Worm (Caenorhabditis elegans) whole organism, late embryonic: Measurements from ENCODE around the gene srt-42.
"Not testable (repeated sequence)": the region's sequence is repeated elsewhere in the genome, so short reads cannot be mapped to it uniquely, and the experiment has no call there.

Experiments
- C38D4.7 ChIP-seq: fragments of 200-800 bp; sonication (Bioruptor generic); optimal IDR thresholded peaks from 2 replicates; lab custom pipeline; 2018; ENCODE audit warnings: mild to moderate bottlenecking, missing genetic modification characterization, moderate library complexity, missing compliant biosample characterization
- F13H6.1 ChIP-seq: sonication (generic microtip); optimal IDR thresholded peaks from 2 replicates; lab custom pipeline; 2016; ENCODE audit warnings: missing genetic modification characterization, missing compliant biosample characterization
- K02D7.2 ChIP-seq: sonication (generic microtip); optimal IDR thresholded peaks from 2 replicates; lab custom pipeline; 2017; ENCODE audit warnings: mild to moderate bottlenecking, missing genetic modification characterization, missing compliant biosample characterization
- T23F11.4 ChIP-seq: fragments of 200-800 bp; sonication (Bioruptor generic); optimal IDR thresholded peaks from 2 replicates; lab custom pipeline; 2018; ENCODE audit warnings: mild to moderate bottlenecking, missing genetic modification characterization, missing compliant biosample characterization
- Y22D7AL.16 ChIP-seq: sonication (generic microtip); optimal IDR thresholded peaks from 2 replicates; lab custom pipeline; 2016; ENCODE audit warnings: missing genetic modification characterization, missing compliant biosample characterization
- ahr-1 ChIP-seq: sonication (generic microtip); optimal IDR thresholded peaks from 2 replicates; lab custom pipeline; 2016; ENCODE audit warnings: missing genetic modification characterization, missing compliant biosample characterization
- ceh-14 ChIP-seq: sonication (generic microtip); optimal IDR thresholded peaks from 2 replicates; lab custom pipeline; 2016; ENCODE audit warnings: missing genotype, missing genetic modification characterization, missing compliant biosample characterization
- ceh-18 ChIP-seq: sonication (generic microtip); optimal IDR thresholded peaks from 2 replicates; lab custom pipeline; 2016; ENCODE audit warnings: missing genetic modification characterization, missing compliant biosample characterization
- ceh-19 ChIP-seq: fragments of 200-800 bp; sonication (Bioruptor generic); optimal IDR thresholded peaks from 2 replicates; lab custom pipeline; 2018; ENCODE audit warnings: mild to moderate bottlenecking, missing genetic modification characterization, missing compliant biosample characterization
- ceh-2 ChIP-seq: sonication (generic microtip); optimal IDR thresholded peaks from 2 replicates; lab custom pipeline; 2016; ENCODE audit warnings: missing genotype, missing genetic modification characterization, missing compliant biosample characterization
- ceh-30 ChIP-seq: fragments of 150-350 bp; optimal IDR thresholded peaks from 2 replicates; lab custom pipeline; 2014; ENCODE audit warnings: missing biosample characterization, missing genetic modification characterization
- ceh-31 ChIP-seq: sonication (generic microtip); optimal IDR thresholded peaks from 2 replicates; lab custom pipeline; 2016; ENCODE audit warnings: missing genetic modification characterization, missing compliant biosample characterization
- ceh-34 ChIP-seq: sonication (generic microtip); optimal IDR thresholded peaks from 2 replicates; lab custom pipeline; 2016; ENCODE audit warnings: mild to moderate bottlenecking, missing genetic modification characterization, missing compliant biosample characterization
- ceh-45 ChIP-seq: fragments of 200-800 bp; sonication (Bioruptor generic); IDR thresholded peaks from 2 replicates; pipeline ENCODE4 v1.3.6; 2022; ENCODE audit warnings: missing genetic modification reagents, missing genetic modification characterization, missing compliant biosample characterization
- ceh-48 ChIP-seq: sonication (generic microtip); optimal IDR thresholded peaks from 2 replicates; lab custom pipeline; 2016; ENCODE audit warnings: missing genetic modification characterization, inconsistent platforms, missing compliant biosample characterization
- ceh-6 ChIP-seq: fragments of 200-800 bp; sonication (Bioruptor generic); optimal IDR thresholded peaks from 2 replicates; lab custom pipeline; 2018; ENCODE audit warnings: mild to moderate bottlenecking, missing genetic modification characterization, missing compliant biosample characterization
- ceh-9 ChIP-seq: sonication (generic microtip); optimal IDR thresholded peaks from 2 replicates; lab custom pipeline; 2016; ENCODE audit warnings: mild to moderate bottlenecking, missing genetic modification characterization, inconsistent platforms, missing compliant biosample characterization
- che-1 ChIP-seq: sonication (generic microtip); optimal IDR thresholded peaks from 2 replicates; lab custom pipeline; 2016; ENCODE audit warnings: mild to moderate bottlenecking, missing genetic modification characterization, missing compliant biosample characterization
- dmd-4 ChIP-seq: sonication (generic microtip); optimal IDR thresholded peaks from 2 replicates; lab custom pipeline; 2016; ENCODE audit warnings: borderline replicate concordance, missing genetic modification characterization, missing compliant biosample characterization
- ets-4 ChIP-seq: sonication (generic microtip); optimal IDR thresholded peaks from 2 replicates; lab custom pipeline; 2016; ENCODE audit warnings: missing genetic modification characterization, missing compliant biosample characterization
- fax-1 ChIP-seq: sonication (generic microtip); optimal IDR thresholded peaks from 2 replicates; lab custom pipeline; 2016; ENCODE audit warnings: missing genotype, missing genetic modification characterization, missing compliant biosample characterization
- fkh-10 ChIP-seq: fragments of 150-350 bp; optimal IDR thresholded peaks from 2 replicates; lab custom pipeline; 2014; ENCODE audit warnings: missing biosample characterization, missing genetic modification reagents, missing genetic modification characterization
- hlh-30 ChIP-seq: sonication (generic microtip); optimal IDR thresholded peaks from 2 replicates; lab custom pipeline; 2017; ENCODE audit warnings: antibody characterized with exemption, missing genetic modification characterization, missing compliant biosample characterization; ENCODE audit not compliant: insufficient read depth
- hlh-8 ChIP-seq: sonication (generic microtip); optimal IDR thresholded peaks from 2 replicates; lab custom pipeline; 2016; ENCODE audit warnings: missing genotype, missing genetic modification characterization, missing compliant biosample characterization
- lim-6 ChIP-seq: sonication (generic microtip); optimal IDR thresholded peaks from 2 replicates; lab custom pipeline; 2016; ENCODE audit warnings: missing genetic modification characterization, missing compliant biosample characterization
- lin-11 ChIP-seq: fragments of 200-800 bp; sonication (Bioruptor generic); optimal IDR thresholded peaks from 2 replicates; lab custom pipeline; 2018; ENCODE audit warnings: mild to moderate bottlenecking, missing genetic modification characterization, missing compliant biosample characterization
- madf-2 ChIP-seq: sonication (generic microtip); optimal IDR thresholded peaks from 2 replicates; lab custom pipeline; 2017; ENCODE audit warnings: missing genetic modification characterization, missing compliant biosample characterization
- mec-3 ChIP-seq: sonication (generic microtip); optimal IDR thresholded peaks from 2 replicates; lab custom pipeline; 2016; ENCODE audit warnings: borderline replicate concordance, missing genetic modification characterization, missing compliant biosample characterization
- nfya-1 ChIP-seq: sonication (generic microtip); optimal IDR thresholded peaks from 2 replicates; lab custom pipeline; 2017; ENCODE audit warnings: missing genetic modification characterization, mild to moderate bottlenecking, missing compliant biosample characterization, antibody characterized with exemption, moderate library complexity
- nhr-11 ChIP-seq: fragments of 150-350 bp; optimal IDR thresholded peaks from 2 replicates; lab custom pipeline; 2014; ENCODE audit warnings: missing biosample characterization, missing genetic modification characterization
- npax-4 ChIP-seq: sonication (generic microtip); optimal IDR thresholded peaks from 2 replicates; lab custom pipeline; 2016; ENCODE audit warnings: missing genetic modification characterization, missing compliant biosample characterization
- odd-2 ChIP-seq: sonication (generic microtip); optimal IDR thresholded peaks from 2 replicates; lab custom pipeline; 2017; ENCODE audit warnings: antibody characterized with exemption, mild to moderate bottlenecking, missing genetic modification characterization, missing compliant biosample characterization
- pat-9 ChIP-seq: fragments of 200-800 bp; sonication (Bioruptor generic); optimal IDR thresholded peaks from 2 replicates; lab custom pipeline; 2018; ENCODE audit warnings: mild to moderate bottlenecking, missing genetic modification characterization, moderate library complexity, missing compliant biosample characterization
- pax-1 ChIP-seq: fragments of 150-350 bp; optimal IDR thresholded peaks from 2 replicates; lab custom pipeline; 2014; ENCODE audit warnings: missing biosample characterization, missing genetic modification characterization
- pros-1 ChIP-seq: fragments of 150-350 bp; optimal IDR thresholded peaks from 2 replicates; lab custom pipeline; 2014; ENCODE audit warnings: missing biosample characterization, missing genetic modification reagents, missing genetic modification characterization
- rnt-1 ChIP-seq: sonication (generic microtip); optimal IDR thresholded peaks from 2 replicates; lab custom pipeline; 2016; ENCODE audit warnings: missing genetic modification characterization, missing compliant biosample characterization
- sdc-2 ChIP-seq: sonication (generic microtip); optimal IDR thresholded peaks from 2 replicates; lab custom pipeline; 2016; ENCODE audit warnings: missing genotype, missing genetic modification characterization, missing compliant biosample characterization
- sox-4 ChIP-seq: sonication (generic microtip); optimal IDR thresholded peaks from 2 replicates; lab custom pipeline; 2017; ENCODE audit warnings: mild to moderate bottlenecking, missing genetic modification characterization, inconsistent platforms, missing compliant biosample characterization
- syd-9 ChIP-seq: sonication (generic microtip); optimal IDR thresholded peaks from 2 replicates; lab custom pipeline; 2016; ENCODE audit warnings: mild to moderate bottlenecking, missing genetic modification characterization, moderate library complexity, missing compliant biosample characterization
- tbx-2 ChIP-seq: sonication (generic microtip); optimal IDR thresholded peaks from 2 replicates; lab custom pipeline; 2016; ENCODE audit warnings: missing genetic modification characterization, missing compliant biosample characterization
- tbx-7 ChIP-seq: sonication (generic microtip); optimal IDR thresholded peaks from 2 replicates; lab custom pipeline; 2016; ENCODE audit warnings: missing genotype, missing genetic modification characterization, missing compliant biosample characterization
- ttx-3 ChIP-seq: sonication (generic microtip); optimal IDR thresholded peaks from 2 replicates; lab custom pipeline; 2016; ENCODE audit warnings: missing genetic modification reagents, missing genetic modification characterization, missing compliant biosample characterization
- unc-3 ChIP-seq, 2 experiments: fragments of 200-800 bp in 1 of 2; sonication (Bioruptor generic) in 1 of 2; sonication (generic microtip) in 1 of 2; conservative IDR thresholded peaks in 1 of 2; optimal IDR thresholded peaks in 1 of 2; 2 replicates each; pipeline versions ENCODE4 v1.3.6 to Lab custom; 2016 to 2022; ENCODE audit warnings: missing compliant biosample characterization in 2 of 2, missing genetic modification characterization in 2 of 2, missing genetic modification reagents in 1 of 2
- zip-5 ChIP-seq: sonication (generic microtip); optimal IDR thresholded peaks from 2 replicates; lab custom pipeline; 2016; ENCODE audit warnings: missing genetic modification characterization, missing compliant biosample characterization
- ztf-16 ChIP-seq: sonication (generic microtip); optimal IDR thresholded peaks from 2 replicates; lab custom pipeline; 2017; ENCODE audit warnings: missing genetic modification characterization, missing compliant biosample characterization

Gene srt-42

DNA sequence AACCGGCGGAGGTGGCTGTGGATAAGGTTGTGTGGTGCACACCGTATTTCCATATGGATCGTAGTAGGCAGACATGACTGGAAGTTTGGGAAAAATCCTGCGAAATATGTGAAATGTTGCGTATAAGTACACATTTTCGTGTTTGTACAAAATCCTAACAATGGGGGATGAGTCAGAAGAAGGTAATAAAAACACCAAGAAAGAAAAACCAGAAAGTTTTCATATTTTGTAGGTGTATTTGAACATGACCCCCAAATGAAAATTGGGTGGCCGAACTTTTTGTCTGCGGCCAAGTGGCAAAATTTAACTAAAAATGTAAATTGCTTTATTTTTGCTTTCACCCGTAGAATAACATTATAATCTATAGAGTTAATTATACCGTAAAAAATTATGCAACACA is 3.8 kb downstream of the srt-42 start, which contains the start of gene Y46H3A.4:
TSS of gene Y46H3A.4 (minus strand) at position 101 of the 400 bp plus-strand sequence.
- TF ChIP-seq sdc-2 (tag; lab: Kevin White, UChicago) (no peak), lim-6 (tag; lab: Kevin White, UChicago) (no peak), hlh-8 (tag; lab: Kevin White, UChicago) (no peak), tbx-7 (no peak), ets-4 (tag; lab: Kevin White, UChicago) (no peak), ceh-14 (tag; lab: Kevin White, UChicago) (no peak), pros-1 (no peak), ceh-9 (tag; lab: Kevin White, UChicago) (no peak), nhr-11 (tag; lab: Kevin White, UChicago) (no peak)

DNA sequence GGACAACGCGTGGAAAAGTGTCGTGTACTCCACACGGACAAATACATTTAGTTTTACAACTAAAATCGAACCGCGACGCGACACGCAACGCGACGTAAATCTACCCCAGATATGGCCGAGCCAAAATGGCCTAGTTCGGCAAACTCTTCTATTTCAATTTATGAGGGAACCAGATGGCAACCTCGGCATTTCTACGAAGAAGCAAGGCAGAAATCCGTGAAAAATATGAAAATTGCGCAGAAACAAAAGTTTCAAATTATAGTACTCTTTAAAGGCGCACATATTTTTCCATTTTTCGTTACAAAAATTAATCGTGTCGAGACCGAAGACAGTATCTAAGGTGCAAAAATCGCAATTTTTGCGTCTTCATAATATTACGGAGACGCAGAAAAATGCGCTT is 7.5 kb downstream of the srt-42 start, which contains the start of gene Y46H3A.5:
TSS of gene Y46H3A.5 (minus strand) at position 101 of the 400 bp plus-strand sequence.
- not testable (repeated sequence) for TF ChIP-seq ceh-30; dmd-4 (tag; lab: Kevin White, UChicago); mec-3 (tag; lab: Kevin White, UChicago)
- TF ChIP-seq, all 69 proteins: peak for 0; not testable (repeated sequence) for 69

DNA sequence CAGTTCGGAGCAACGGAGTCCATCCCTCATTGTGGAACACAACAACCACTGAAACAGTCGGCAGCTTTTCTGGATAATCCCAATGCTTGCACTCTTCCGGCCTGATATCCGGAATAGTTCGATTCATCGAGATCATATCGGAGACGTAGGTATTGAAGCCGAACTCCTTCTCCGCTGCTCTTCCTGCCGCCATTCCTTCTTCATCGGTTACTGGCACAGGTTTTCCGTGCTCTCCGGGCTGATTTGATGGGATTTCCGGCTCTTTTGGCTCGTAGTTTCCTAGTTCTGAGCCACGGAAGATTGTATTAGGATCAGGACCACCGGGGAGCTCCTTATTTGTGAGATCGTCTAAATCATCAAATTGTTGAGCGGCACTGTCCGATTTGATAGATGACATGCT is 12.8 kb downstream of the srt-42 start:
- TF ChIP-seq ceh-19 (GFP tag; lab: Kevin White, UChicago) (no peak), zip-5 (tag; lab: Kevin White, UChicago) (no peak), sox-4 (no peak), F13H6.1 (tag; lab: Kevin White, UChicago) (no peak), rnt-1 (tag; lab: Kevin White, UChicago) (no peak)

DNA sequence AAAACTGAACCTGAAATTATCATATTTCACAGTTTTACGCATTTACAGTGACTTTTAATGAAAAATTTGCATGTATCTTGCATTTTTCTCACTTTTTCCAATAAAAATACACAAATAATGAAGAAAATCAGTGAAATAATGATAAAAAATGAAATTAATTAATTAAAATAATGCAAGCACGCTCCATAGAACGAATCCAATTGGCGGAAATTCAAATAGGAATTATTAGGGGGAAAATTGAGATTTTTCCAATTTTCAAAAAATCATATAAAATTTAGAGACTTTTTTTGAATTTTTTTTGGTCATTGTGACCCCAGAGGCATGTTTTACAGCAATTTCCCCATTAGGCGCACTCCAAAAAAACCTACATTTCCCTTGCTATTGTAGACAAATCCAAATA is 13.5 kb downstream of the srt-42 start:
- TF ChIP-seq ztf-16 (tag; lab: Kevin White, UChicago) (no peak), lin-11 (tag; lab: Kevin White, UChicago) (no peak), odd-2 (tag; lab: Kevin White, UChicago) (no peak), Y22D7AL.16 (tag; lab: Kevin White, UChicago) (no peak), npax-4 (tag; lab: Kevin White, UChicago) (no peak), ceh-2 (tag; lab: Kevin White, UChicago) (no peak), ceh-48 (no peak), ceh-34 (tag; lab: Kevin White, UChicago) (no peak), pat-9 (no peak), ceh-18 (tag; lab: Kevin White, UChicago) (no peak), pax-1 (tag; lab: Kevin White, UChicago) (no peak), T23F11.4 (GFP tag; lab: Kevin White, UChicago) (no peak), unc-3 (GFP tag; conservative IDR thresholded peaks at IDR 0.05; lab: Robert Waterston, UW) (no peak), unc-3 (tag; optimal IDR thresholded peaks at IDR 0.05; lab: Kevin White, UChicago) (no peak), fax-1 (tag; lab: Kevin White, UChicago) (no peak), F13H6.1 (tag; lab: Kevin White, UChicago) (no peak), ceh-6 (GFP tag; lab: Kevin White, UChicago) (no peak), sox-4 (no peak), ttx-3 (tag; lab: Kevin White, UChicago) (no peak)

DNA sequence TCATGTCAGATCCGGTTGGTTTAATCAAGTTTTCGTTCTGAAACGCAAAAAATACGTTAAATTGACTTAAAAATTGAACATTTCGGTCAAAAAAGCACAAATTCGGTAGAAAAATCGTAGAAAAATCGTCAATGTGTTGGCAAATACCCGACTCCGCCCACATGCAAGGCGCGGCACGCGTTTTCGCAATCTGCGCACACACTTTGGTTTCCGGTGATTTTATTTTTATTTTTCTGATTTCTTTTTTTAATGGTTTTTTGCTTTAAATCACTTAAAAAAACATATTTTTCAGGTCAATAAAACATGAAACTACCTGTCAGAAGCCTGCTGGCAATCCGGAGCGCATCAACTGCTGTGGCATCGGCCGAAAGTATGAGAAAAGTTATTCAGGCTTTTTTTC is 14.0 kb downstream of the srt-42 start, which contains the start of the genes gly-7 and mrpl-39:
TSS of gene gly-7 (minus strand) at position 37 of the 400 bp plus-strand sequence.
TSS of gene mrpl-39 (plus strand) at position 293 of the 400 bp plus-strand sequence.
- TF ChIP-seq hlh-30 (tag; lab: Kevin White, UChicago) (no peak), ceh-18 (tag; lab: Kevin White, UChicago) (no peak), ceh-31 (tag; lab: Kevin White, UChicago) (peak; percentile 35), ttx-3 (tag; lab: Kevin White, UChicago) (peak; percentile 27), nfya-1 (peak; percentile 59), zip-5 (tag; lab: Kevin White, UChicago) (peak; percentile 16), madf-2 (tag; lab: Kevin White, UChicago) (peak; percentile 50), syd-9 (tag; lab: Kevin White, UChicago) (no peak), ceh-48 (no peak), fkh-10 (GFP tag; lab: Kevin White, UChicago) (no peak), C38D4.7 (GFP tag; lab: Kevin White, UChicago) (peak; percentile 59), tbx-2 (peak; percentile 55), ceh-45 (GFP tag; lab: Robert Waterston, UW) (peak; percentile 37; the same call in 1 of the 2 replicates), K02D7.2 (no peak), che-1 (tag; lab: Kevin White, UChicago) (peak; percentile 47), odd-2 (tag; lab: Kevin White, UChicago) (peak; percentile 7), F13H6.1 (tag; lab: Kevin White, UChicago) (no peak), ahr-1 (peak; percentile 6)
